Worm (Caenorhabditis elegans): ENCODE data around the gene ZC477.3.

DNA sequence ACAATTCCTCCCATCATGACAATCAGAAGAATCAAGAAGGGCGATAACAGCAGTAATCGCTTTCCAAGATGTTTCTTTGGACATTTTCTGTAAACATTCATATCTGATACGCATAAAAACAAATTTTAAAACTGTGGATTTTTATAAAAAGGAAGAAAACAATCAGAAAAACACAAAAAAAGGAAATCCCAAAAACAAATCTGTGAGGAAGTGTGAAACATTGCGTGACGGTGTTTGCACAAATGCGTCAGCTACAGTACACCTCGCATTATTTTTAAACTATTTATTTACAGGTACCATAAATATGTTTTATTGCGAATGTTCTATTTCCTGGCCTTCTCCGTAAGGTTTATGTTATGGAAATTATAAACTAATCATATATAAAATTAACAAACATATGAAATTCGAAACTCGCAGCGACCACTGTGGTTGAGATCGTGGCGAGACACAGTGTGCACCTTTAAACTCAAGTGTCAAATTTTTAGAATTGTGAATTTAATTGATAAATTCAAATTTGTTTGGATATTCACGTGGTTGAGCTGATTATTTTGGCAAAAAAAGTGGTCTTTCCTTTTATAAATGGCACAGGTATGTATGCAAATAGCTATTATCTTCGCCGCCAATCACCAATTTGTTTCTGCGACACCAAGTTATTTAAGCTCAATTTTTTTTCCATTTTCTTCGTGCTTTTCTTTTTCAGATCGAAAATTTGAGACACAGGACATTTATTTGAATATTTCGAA, 18.2 kb downstream of the ZC477.3 start, which contains the start of the genes C34D4.10 and str-48:
- no peak for TF ChIP-seq skn-1 (tag; optimal IDR thresholded peaks at IDR 0.05)
- no peak for TF ChIP-seq crh-2 (tag; optimal IDR thresholded peaks at IDR 0.05)

All from whole organism, L2 larva.